Fruit fly (Drosophila melanogaster) whole organism, embryonic: ENCODE results near the gene Cp190.

ENCODE experiments used
- Bdp1 ChIP-seq: fragments of 200-800 bp; sonication (Bioruptor generic); optimal IDR thresholded peaks from 3 replicates; lab custom pipeline; 2016; ENCODE audit warnings: missing biosample characterization, missing genetic modification characterization
- CG10267 ChIP-seq: fragments of 200-800 bp; sonication (Bioruptor generic); optimal IDR thresholded peaks from 2 replicates; lab custom pipeline; 2018; ENCODE audit warnings: missing biosample characterization, mild to moderate bottlenecking, missing genetic modification characterization, moderate library complexity
- CG10274 ChIP-seq: fragments of 200-800 bp; sonication (Bioruptor generic); optimal IDR thresholded peaks from 3 replicates; lab custom pipeline; 2017; ENCODE audit warnings: missing biosample characterization, mild to moderate bottlenecking, missing genetic modification characterization
- CG12769 ChIP-seq: fragments of 200-800 bp; sonication (Bioruptor generic); optimal IDR thresholded peaks from 2 replicates; lab custom pipeline; 2019; ENCODE audit warnings: missing biosample characterization, mild to moderate bottlenecking, missing genetic modification characterization, moderate library complexity
- CG13123 ChIP-seq: fragments of 200-800 bp; sonication (Bioruptor generic); optimal IDR thresholded peaks from 2 replicates; lab custom pipeline; 2016; ENCODE audit warnings: missing biosample characterization, missing genetic modification characterization
- CG13424 ChIP-seq: fragments of 200-800 bp; sonication (Bioruptor generic); optimal IDR thresholded peaks from 2 replicates; lab custom pipeline; 2019; ENCODE audit warnings: missing biosample characterization, mild to moderate bottlenecking, missing genetic modification characterization, moderate library complexity
- CG14014 ChIP-seq: fragments of 200-800 bp; sonication (Bioruptor generic); IDR thresholded peaks from 2 replicates; pipeline ENCODE4 v1.3.6; 2022; ENCODE audit warnings: missing biosample characterization, missing genetic modification characterization
- CG15479 ChIP-seq: fragments of 200-800 bp; sonication (Bioruptor generic); optimal IDR thresholded peaks from 3 replicates; lab custom pipeline; 2019; ENCODE audit warnings: missing biosample characterization, mild to moderate bottlenecking, missing genetic modification characterization, moderate library complexity
- CG1603 ChIP-seq: fragments of 200-800 bp; sonication (Bioruptor generic); optimal IDR thresholded peaks from 2 replicates; lab custom pipeline; 2019; ENCODE audit warnings: missing biosample characterization, mild to moderate bottlenecking, missing genetic modification characterization, moderate library complexity
- CG16779 ChIP-seq: fragments of 200-800 bp; sonication (Bioruptor generic); IDR thresholded peaks from 2 replicates; pipeline ENCODE4 v1.3.6; 2022; ENCODE audit warnings: missing biosample characterization, missing genetic modification characterization
- CG1792 ChIP-seq: fragments of 200-800 bp; sonication (Bioruptor generic); optimal IDR thresholded peaks from 2 replicates; lab custom pipeline; 2016; ENCODE audit warnings: missing biosample characterization, missing genetic modification characterization
- CG18011 ChIP-seq: fragments of 200-800 bp; sonication (Bioruptor generic); optimal IDR thresholded peaks from 2 replicates; lab custom pipeline; 2017; ENCODE audit warnings: missing biosample characterization, missing genetic modification characterization, mild to moderate bottlenecking, moderate library complexity, missing genotype
- CG2120 ChIP-seq: fragments of 200-800 bp; sonication (Bioruptor generic); optimal IDR thresholded peaks from 3 replicates; lab custom pipeline; 2016; ENCODE audit warnings: missing biosample characterization, missing genetic modification characterization
- CG30020 ChIP-seq: fragments of 200-800 bp; optimal IDR thresholded peaks from 2 replicates; lab custom pipeline; 2019; ENCODE audit warnings: missing biosample characterization, mild to moderate bottlenecking, missing genetic modification characterization, moderate library complexity
- CG30431 ChIP-seq: fragments of 200-800 bp; sonication (Bioruptor generic); optimal IDR thresholded peaks from 2 replicates; lab custom pipeline; 2017; ENCODE audit warnings: missing biosample characterization, missing genetic modification characterization
- CG33557 ChIP-seq: fragments of 200-800 bp; sonication (Bioruptor generic); optimal IDR thresholded peaks from 2 replicates; lab custom pipeline; 2019; ENCODE audit warnings: missing biosample characterization, mild to moderate bottlenecking, missing genetic modification characterization, moderate library complexity
- CG3838 ChIP-seq: fragments of 200-800 bp; sonication (Bioruptor generic); optimal IDR thresholded peaks from 3 replicates; lab custom pipeline; 2016; ENCODE audit warnings: missing biosample characterization, missing genetic modification characterization
- CG6813 ChIP-seq: fragments of 200-800 bp; sonication (Bioruptor generic); optimal IDR thresholded peaks from 2 replicates; lab custom pipeline; 2017; ENCODE audit warnings: missing biosample characterization, missing genetic modification characterization, mild to moderate bottlenecking, moderate library complexity, missing genetic modification reagents
- CG6854 ChIP-seq: fragments of 200-800 bp; sonication (Bioruptor generic); optimal IDR thresholded peaks from 3 replicates; lab custom pipeline; 2017; ENCODE audit warnings: missing biosample characterization, mild to moderate bottlenecking, missing genetic modification characterization
- CG7556 ChIP-seq: fragments of 200-800 bp; sonication (Bioruptor generic); optimal IDR thresholded peaks from 2 replicates; lab custom pipeline; 2017; ENCODE audit warnings: missing biosample characterization, mild to moderate bottlenecking, missing genetic modification characterization
- CG9876 ChIP-seq: fragments of 200-800 bp; sonication (Bioruptor generic); optimal IDR thresholded peaks from 2 replicates; lab custom pipeline; 2016; ENCODE audit warnings: missing biosample characterization, missing genetic modification characterization
- D19B ChIP-seq: fragments of 200-800 bp; sonication (Bioruptor generic); optimal IDR thresholded peaks from 2 replicates; lab custom pipeline; 2017; ENCODE audit warnings: missing biosample characterization, mild to moderate bottlenecking, missing genetic modification characterization
- Dp ChIP-seq: fragments of 200-800 bp; sonication (Bioruptor generic); optimal IDR thresholded peaks from 2 replicates; lab custom pipeline; 2018; ENCODE audit warnings: missing biosample characterization, mild to moderate bottlenecking, missing genetic modification characterization, moderate library complexity
- E2f2 ChIP-seq: fragments of 200-800 bp; sonication (Bioruptor generic); IDR thresholded peaks from 2 replicates; pipeline ENCODE4 v1.3.6; 2022; ENCODE audit warnings: missing biosample characterization, missing genetic modification characterization
- Elba2 ChIP-seq: fragments of 200-800 bp; sonication (Bioruptor generic); optimal IDR thresholded peaks from 3 replicates; lab custom pipeline; 2016; ENCODE audit warnings: missing biosample characterization, missing genetic modification characterization
- Hr51 ChIP-seq, 2 experiments: fragments of 200-800 bp; sonication (Bioruptor generic); optimal IDR thresholded peaks; 2 replicates in 1 of 2; 3 replicates in 1 of 2; lab custom pipeline; 2016 to 2018; ENCODE audit warnings: missing biosample characterization in 2 of 2, missing genetic modification characterization in 2 of 2, mild to moderate bottlenecking in 1 of 2, moderate library complexity in 1 of 2
- Hsf ChIP-seq: fragments of 200-800 bp; sonication (Bioruptor generic); optimal IDR thresholded peaks from 3 replicates; lab custom pipeline; 2016; ENCODE audit warnings: missing biosample characterization, missing genetic modification characterization
- MBD-R2 ChIP-seq: fragments of 200-800 bp; sonication (Bioruptor generic); IDR thresholded peaks from 2 replicates; pipeline ENCODE4 v1.3.6; 2022; ENCODE audit warnings: missing biosample characterization, missing genetic modification characterization
- Myb ChIP-seq: fragments of 200-800 bp; sonication (Bioruptor generic); optimal IDR thresholded peaks from 2 replicates; lab custom pipeline; 2016; ENCODE audit warnings: missing biosample characterization, missing genetic modification characterization
- Oaz ChIP-seq: fragments of 200-800 bp; sonication (Bioruptor generic); IDR thresholded peaks from 2 replicates; pipeline ENCODE4 v1.3.6; 2022; ENCODE audit warnings: missing biosample characterization, missing genetic modification characterization
- Ptx1 ChIP-seq: fragments of 200-800 bp; sonication (Bioruptor generic); IDR thresholded peaks from 2 replicates; pipeline ENCODE4 v1.3.6; 2022; ENCODE audit warnings: missing biosample characterization, missing genetic modification characterization
- Side ChIP-seq: fragments of 200-800 bp; sonication (Bioruptor generic); optimal IDR thresholded peaks from 2 replicates; lab custom pipeline; 2016; ENCODE audit warnings: missing biosample characterization, missing genetic modification characterization
- Ssrp ChIP-seq: fragments of 200-800 bp; sonication (Bioruptor generic); optimal IDR thresholded peaks from 2 replicates; lab custom pipeline; 2018; ENCODE audit warnings: missing biosample characterization, mild to moderate bottlenecking, missing genetic modification characterization, moderate library complexity
- aop ChIP-seq: fragments of 200-800 bp; sonication (Bioruptor generic); IDR thresholded peaks from 2 replicates; pipeline ENCODE4 v1.3.6; 2022; ENCODE audit warnings: missing biosample characterization, missing genetic modification characterization
- ara ChIP-seq: fragments of 200-800 bp; sonication (Bioruptor generic); IDR thresholded peaks from 2 replicates; pipeline ENCODE4 v1.3.6; 2022; ENCODE audit warnings: missing biosample characterization, missing genetic modification characterization
- dmrt11E ChIP-seq: fragments of 200-800 bp; sonication (Bioruptor generic); optimal IDR thresholded peaks from 3 replicates; lab custom pipeline; 2018; ENCODE audit warnings: missing biosample characterization, mild to moderate bottlenecking, missing genetic modification characterization, moderate library complexity
- esg ChIP-seq: fragments of 200-800 bp; sonication (Bioruptor generic); conservative IDR thresholded peaks from 2 replicates; pipeline ENCODE4 v1.3.6; 2022; ENCODE audit warnings: missing biosample characterization, missing genetic modification characterization
- gcm ChIP-seq: fragments of 200-800 bp; sonication (Bioruptor generic); optimal IDR thresholded peaks from 2 replicates; lab custom pipeline; 2019; ENCODE audit warnings: missing biosample characterization, mild to moderate bottlenecking, missing genetic modification characterization, moderate library complexity
- gem ChIP-seq: fragments of 200-800 bp; sonication (Bioruptor generic); optimal IDR thresholded peaks from 2 replicates; lab custom pipeline; 2019; ENCODE audit warnings: missing biosample characterization, mild to moderate bottlenecking, missing genetic modification characterization, moderate library complexity
- gsb ChIP-seq: fragments of 200-800 bp; sonication (Bioruptor generic); IDR thresholded peaks from 2 replicates; pipeline ENCODE4 v1.3.6; 2022; ENCODE audit warnings: missing biosample characterization, missing genetic modification characterization
- insv ChIP-seq, 2 experiments: fragments of 200-800 bp; sonication (Bioruptor generic); optimal IDR thresholded peaks; 3 replicates each; lab custom pipeline; 2016 to 2018; ENCODE audit warnings: missing biosample characterization in 2 of 2, missing genetic modification characterization in 2 of 2
- mirr ChIP-seq: fragments of 200-800 bp; sonication (Bioruptor generic); optimal IDR thresholded peaks from 3 replicates; lab custom pipeline; 2018; ENCODE audit warnings: missing biosample characterization, mild to moderate bottlenecking, missing genetic modification characterization
- oc ChIP-seq: fragments of 200-800 bp; sonication (Bioruptor generic); optimal IDR thresholded peaks from 2 replicates; lab custom pipeline; 2018; ENCODE audit warnings: missing biosample characterization, mild to moderate bottlenecking, missing genetic modification characterization, moderate library complexity
- prd ChIP-seq, 3 experiments: fragments of >200 bp in 2 of 3; fragments of 200-800 bp in 1 of 3; sonication (Bioruptor generic) in 1 of 3; optimal IDR thresholded peaks in 2 of 3; IDR thresholded peaks in 1 of 3; 2 replicates in 2 of 3; 3 replicates in 1 of 3; pipeline versions ENCODE4 v1.3.6 to Lab custom; 2017 to 2022; ENCODE audit warnings: missing biosample characterization in 1 of 3, missing genetic modification characterization in 1 of 3
- psq ChIP-seq: fragments of 200-800 bp; sonication (Bioruptor generic); optimal IDR thresholded peaks from 2 replicates; lab custom pipeline; 2017; ENCODE audit warnings: missing biosample characterization, missing genetic modification characterization
- slp2 ChIP-seq: fragments of 200-800 bp; sonication (Bioruptor generic); optimal IDR thresholded peaks from 2 replicates; lab custom pipeline; 2016; ENCODE audit warnings: missing biosample characterization, missing genetic modification characterization
- ssp ChIP-seq: fragments of 200-800 bp; sonication (Bioruptor generic); IDR thresholded peaks from 2 replicates; pipeline ENCODE4 v1.3.6; 2022; ENCODE audit warnings: missing biosample characterization, missing genetic modification characterization
- tup ChIP-seq: fragments of 200-800 bp; sonication (Bioruptor generic); optimal IDR thresholded peaks from 2 replicates; lab custom pipeline; 2016; ENCODE audit warnings: missing biosample characterization, mild to moderate bottlenecking, missing genetic modification characterization, moderate library complexity
- unc-4 ChIP-seq: fragments of 200-800 bp; sonication (Bioruptor generic); IDR thresholded peaks from 2 replicates; pipeline ENCODE4 v1.3.6; 2022; ENCODE audit warnings: missing biosample characterization, missing genetic modification characterization; ENCODE audit not compliant: partially characterized antibody
- unpg ChIP-seq: fragments of 200-800 bp; sonication (Bioruptor generic); optimal IDR thresholded peaks from 3 replicates; lab custom pipeline; 2018; ENCODE audit warnings: missing biosample characterization, mild to moderate bottlenecking, missing genetic modification characterization, moderate library complexity
- zen2 ChIP-seq: fragments of 200-800 bp; sonication (Bioruptor generic); IDR thresholded peaks from 3 replicates; pipeline ENCODE4 v1.3.6; 2022; ENCODE audit warnings: missing biosample characterization, missing genetic modification characterization; ENCODE audit not compliant: partially characterized antibody

The Cp190 gene

DNA sequence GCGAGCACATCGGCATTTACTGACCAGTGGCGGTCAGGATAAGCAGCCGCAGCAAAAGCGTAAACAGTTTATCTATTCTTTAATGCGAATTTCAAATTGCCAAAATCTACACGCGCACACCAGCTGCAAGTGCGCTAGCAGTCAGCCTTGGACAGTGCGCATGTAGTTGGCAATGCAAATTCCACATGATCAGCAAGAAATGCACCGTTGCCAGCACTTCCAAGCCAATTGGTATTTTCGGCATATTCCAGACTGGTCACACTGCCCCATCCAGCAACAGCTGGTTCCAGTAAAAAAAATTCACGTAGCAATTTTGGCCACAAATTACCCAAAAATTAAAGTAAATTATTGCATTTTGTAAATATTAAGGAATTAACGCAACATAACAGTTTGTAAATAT, 12.7 kb upstream of the Cp190 start (continued):
- TF ChIP-seq CG30431 (GFP tag; lab: Kevin White, UChicago) (no peak), CG10274 (GFP tag; lab: Kevin White, UChicago) (no peak), CG2120 (GFP tag; lab: Kevin White, UChicago) (no peak), CG33557 (GFP tag; lab: Kevin White, UChicago) (no peak), insv (GFP tag; optimal IDR thresholded peaks at IDR 0.05; lab: Kevin White, UChicago) (peak in 1 of 2 experiments; percentile 50), CG12769 (peak; percentile 31), D19B (GFP tag; lab: Kevin White, UChicago) (no peak), Myb (GFP tag; lab: Kevin White, UChicago) (peak; percentile 93), ara (GFP tag; lab: Robert Waterston, UW) (no peak), CG16779 (GFP tag; lab: Robert Waterston, UW) (no peak), MBD-R2 (GFP tag; lab: Robert Waterston, UW) (no peak), prd (optimal IDR thresholded peaks at IDR 0.05; lab: Kevin White, UChicago) (no peak), prd (GFP tag; IDR thresholded peaks at IDR 0.05; lab: Robert Waterston, UW) (no peak), CG3838 (GFP tag; lab: Kevin White, UChicago) (no peak), dmrt11E (peak; percentile 11), gsb (GFP tag; lab: Robert Waterston, UW) (no peak), gcm (GFP tag; lab: Kevin White, UChicago) (no peak), Elba2 (GFP tag; lab: Kevin White, UChicago) (peak; percentile 88), aop (GFP tag; lab: Robert Waterston, UW) (no peak), Oaz (GFP tag; lab: Robert Waterston, UW) (no peak), Dp (GFP tag; lab: Kevin White, UChicago) (peak; percentile 83), unpg (GFP tag; lab: Kevin White, UChicago) (no peak), gem (tag; lab: Kevin White, UChicago) (no peak), Hsf (peak; percentile 24), zen2 (GFP tag; lab: Robert Waterston, UW) (no peak), Bdp1 (GFP tag; lab: Kevin White, UChicago) (peak; percentile 33), Ssrp (tag; lab: Kevin White, UChicago) (no peak), CG6854 (no peak), CG18011 (GFP tag; lab: Kevin White, UChicago) (peak; percentile 99), CG9876 (GFP tag; lab: Kevin White, UChicago) (no peak), Side (no peak), esg (GFP tag; lab: Robert Waterston, UW) (no peak), psq (no peak), CG7556 (GFP tag; lab: Kevin White, UChicago) (no peak), oc (tag; lab: Kevin White, UChicago) (peak; percentile 33), CG13123 (GFP tag; lab: Kevin White, UChicago) (no peak), Ptx1 (GFP tag; lab: Robert Waterston, UW) (no peak), slp2 (GFP tag; lab: Kevin White, UChicago) (no peak), CG30020 (tag; lab: Kevin White, UChicago) (peak; percentile 23), ssp (GFP tag; lab: Robert Waterston, UW) (no peak), CG10267 (tag; lab: Kevin White, UChicago) (peak; percentile 54), tup (GFP tag; lab: Kevin White, UChicago) (no peak), CG13424 (peak; percentile 0), E2f2 (GFP tag; lab: Robert Waterston, UW) (no peak), CG1603 (peak; percentile 92), CG6813 (no peak), mirr (GFP tag; lab: Kevin White, UChicago) (peak; percentile 8), CG15479 (GFP tag; lab: Kevin White, UChicago) (no peak), CG1792 (GFP tag; lab: Kevin White, UChicago) (peak; percentile 4), CG14014 (GFP tag; lab: Robert Waterston, UW) (no peak), unc-4 (GFP tag; lab: Robert Waterston, UW) (no peak), Hr51 (GFP tag; optimal IDR thresholded peaks at IDR 0.05; lab: Kevin White, UChicago) (peak in 1 of 2 experiments; percentile 7)
